Worm (Caenorhabditis elegans): ENCODE data around the gene mrps-31.

ce11 chrIII:3612387-3612786, 17.8 kb downstream of the mrps-31 start:
- TF ChIP-seq xnd-1 (tag; optimal IDR thresholded peaks at IDR 0.05) (no peak), ets-4 (GFP tag; optimal IDR thresholded peaks at IDR 0.05) (no peak), lir-1 (GFP tag; conservative IDR thresholded peaks at IDR 0.05) (no peak), efl-1 (GFP tag; optimal IDR thresholded peaks at IDR 0.05) (no peak), nhr-90 (tag; optimal IDR thresholded peaks at IDR 0.05) (no peak), egrh-3 (GFP tag; IDR thresholded peaks at IDR 0.05) (no peak), pha-4 (tag; optimal IDR thresholded peaks at IDR 0.05) (no peak), mcd-1 (GFP tag; IDR thresholded peaks at IDR 0.05) (no peak), akir-1 (GFP tag; optimal IDR thresholded peaks at IDR 0.05) (no peak), dox-1 (GFP tag; IDR thresholded peaks at IDR 0.05) (no peak), snpc-4 (GFP tag; optimal IDR thresholded peaks at IDR 0.05) (no peak), snpc-4 (tag; optimal IDR thresholded peaks at IDR 0.05) (no peak), ama-1 (optimal IDR thresholded peaks at IDR 0.05) (no peak), ama-1 (GFP tag; optimal IDR thresholded peaks at IDR 0.05) (no peak), Y67H2A.10 (GFP tag; conservative IDR thresholded peaks at IDR 0.05) (no peak), sptf-2 (GFP tag; optimal IDR thresholded peaks at IDR 0.05) (no peak)
